1 worm cellular context compared by ENCODE assay signal in genomic region chrII:8263562-8263961, ce11.
TF ChIP-seq lines count a peak whose summit lies in the region.

No protein-coding gene starts in this region.

TF ChIP-seq in whole organism, L2 larva, 48 proteins besides CTCF, POLR2A, EP300 and RAD21 (continued from another document):
- no peak for TF ChIP-seq unc-39 (tag; optimal IDR thresholded peaks at IDR 0.05; lab: Kevin White, UChicago)
- no peak for TF ChIP-seq egl-27 (tag; optimal IDR thresholded peaks at IDR 0.05; lab: Kevin White, UChicago)
- no peak for TF ChIP-seq nhr-12 (tag; optimal IDR thresholded peaks at IDR 0.05; lab: Kevin White, UChicago)
- TF ChIP-seq sma-3 (GFP tag; optimal IDR thresholded peaks at IDR 0.05; lab: Kevin White, UChicago): peak; percentile 81
- TF ChIP-seq fos-1 (tag; optimal IDR thresholded peaks at IDR 0.05; lab: Kevin White, UChicago): peak; percentile 40
- no peak for TF ChIP-seq F13H6.1 (tag; optimal IDR thresholded peaks at IDR 0.05; lab: Kevin White, UChicago)
- TF ChIP-seq snpc-4 (tag; optimal IDR thresholded peaks at IDR 0.05; lab: Kevin White, UChicago): no peak
- TF ChIP-seq alr-1 (tag; optimal IDR thresholded peaks at IDR 0.05; lab: Kevin White, UChicago): no peak
- TF ChIP-seq blmp-1 (tag; optimal IDR thresholded peaks at IDR 0.05; lab: Kevin White, UChicago; ENCODE audit: insufficient read depth): peak; percentile 49
- no peak for TF ChIP-seq lin-39 (tag; optimal IDR thresholded peaks at IDR 0.05; lab: Kevin White, UChicago)
- TF ChIP-seq ceh-82 (tag; optimal IDR thresholded peaks at IDR 0.05; lab: Kevin White, UChicago): no peak
- TF ChIP-seq R02D3.7 (tag; optimal IDR thresholded peaks at IDR 0.05; lab: Kevin White, UChicago): no peak
- no peak for TF ChIP-seq elt-3 (tag; optimal IDR thresholded peaks at IDR 0.05; lab: Kevin White, UChicago)
- TF ChIP-seq nhr-25 (tag; optimal IDR thresholded peaks at IDR 0.05; lab: Kevin White, UChicago): no peak
